Worm (Caenorhabditis elegans) whole organism, young adult: ENCODE measurements around the gene nhr-182.

ENCODE experiments used
- B0035.1 ChIP-seq: sonication (generic microtip); optimal IDR thresholded peaks from 2 replicates; lab custom pipeline; 2016; ENCODE audit warnings: missing genetic modification characterization, mild to moderate bottlenecking, missing compliant biosample characterization, missing genotype, missing genetic modification reagents
- D2030.7 ChIP-seq: fragments of 200-800 bp; sonication (Bioruptor generic); IDR thresholded peaks from 2 replicates; pipeline ENCODE4 v1.3.6; 2022; ENCODE audit warnings: missing genetic modification reagents, missing genetic modification characterization, missing compliant biosample characterization
- F22D6.2 ChIP-seq: sonication (generic microtip); optimal IDR thresholded peaks from 2 replicates; lab custom pipeline; 2016; ENCODE audit warnings: mild to moderate bottlenecking, missing genetic modification characterization, missing compliant biosample characterization
- F39B2.1 ChIP-seq: fragments of 200-800 bp; sonication (Bioruptor generic); IDR thresholded peaks from 2 replicates; pipeline ENCODE4 v1.3.6; 2022; ENCODE audit warnings: missing genetic modification reagents, missing genetic modification characterization, missing compliant biosample characterization
- F57A8.1 ChIP-seq: fragments of 200-800 bp; sonication (Bioruptor generic); optimal IDR thresholded peaks from 2 replicates; lab custom pipeline; 2018; ENCODE audit warnings: mild to moderate bottlenecking, missing genetic modification characterization, moderate library complexity, missing compliant biosample characterization
- T07F8.4 ChIP-seq: sonication (generic microtip); optimal IDR thresholded peaks from 2 replicates; lab custom pipeline; 2016; ENCODE audit warnings: mild to moderate bottlenecking, missing genetic modification characterization, moderate library complexity, missing compliant biosample characterization
- T26A5.8 ChIP-seq: sonication (generic microtip); optimal IDR thresholded peaks from 2 replicates; lab custom pipeline; 2016; ENCODE audit warnings: missing genetic modification characterization, missing compliant biosample characterization
- Y53F4B.3 ChIP-seq: fragments of 200-800 bp; sonication (Bioruptor generic); IDR thresholded peaks from 2 replicates; pipeline ENCODE4 v1.3.6; 2022; ENCODE audit warnings: missing genetic modification reagents, missing genetic modification characterization, missing compliant biosample characterization
- Y53G8AR.9 ChIP-seq: fragments of 200-800 bp; sonication (Bioruptor generic); conservative IDR thresholded peaks from 2 replicates; pipeline ENCODE4 v1.3.6; 2022; ENCODE audit warnings: missing genetic modification reagents, missing genetic modification characterization, missing compliant biosample characterization
- Y79H2A.3 ChIP-seq: fragments of 200-800 bp; sonication (Bioruptor generic); conservative IDR thresholded peaks from 2 replicates; pipeline ENCODE4 v1.3.6; 2022; ENCODE audit warnings: missing genetic modification reagents, missing genetic modification characterization, missing compliant biosample characterization
- akir-1 ChIP-seq: fragments of 200-800 bp; sonication (Bioruptor generic); optimal IDR thresholded peaks from 2 replicates; lab custom pipeline; 2018; ENCODE audit warnings: mild to moderate bottlenecking, missing genetic modification characterization, moderate library complexity, missing compliant biosample characterization
- ama-1 ChIP-seq, 3 experiments: fragments of 150-350 bp in 1 of 3; sonication (generic microtip) in 2 of 3; optimal IDR thresholded peaks; 2 replicates each; lab custom pipeline; 2014 to 2018; ENCODE audit warnings: missing biosample characterization in 2 of 3, missing genetic modification characterization in 2 of 3, missing genetic modification reagents in 2 of 3
- atf-7 ChIP-seq: sonication (generic microtip); optimal IDR thresholded peaks from 2 replicates; lab custom pipeline; 2017; ENCODE audit warnings: mild to moderate bottlenecking, missing genetic modification characterization, missing compliant biosample characterization
- attf-5 ChIP-seq: fragments of 200-800 bp; sonication (Bioruptor generic); optimal IDR thresholded peaks from 2 replicates; lab custom pipeline; 2018; ENCODE audit warnings: mild to moderate bottlenecking, missing genetic modification characterization, missing compliant biosample characterization
- bed-1 ChIP-seq: fragments of 200-800 bp; sonication (Bioruptor generic); IDR thresholded peaks from 2 replicates; pipeline ENCODE4 v1.3.6; 2022; ENCODE audit warnings: missing genetic modification reagents, missing genetic modification characterization, missing compliant biosample characterization
- cebp-1 ChIP-seq, 2 experiments: fragments of 200-800 bp in 1 of 2; sonication (Bioruptor generic) in 1 of 2; sonication (generic microtip) in 1 of 2; IDR thresholded peaks in 1 of 2; optimal IDR thresholded peaks in 1 of 2; 2 replicates each; pipeline versions ENCODE4 v1.3.6 to Lab custom; 2017 to 2022; ENCODE audit warnings: missing compliant biosample characterization in 2 of 2, missing genetic modification characterization in 2 of 2, mild to moderate bottlenecking in 1 of 2, missing genetic modification reagents in 1 of 2, moderate library complexity in 1 of 2
- ceh-58 ChIP-seq: fragments of 200-800 bp; sonication (Bioruptor generic); IDR thresholded peaks from 2 replicates; pipeline ENCODE4 v1.3.6; 2022; ENCODE audit warnings: missing genetic modification characterization, missing compliant biosample characterization
- die-1 ChIP-seq: sonication (generic microtip); optimal IDR thresholded peaks from 2 replicates; lab custom pipeline; 2016; ENCODE audit warnings: missing genotype, mild to moderate bottlenecking, missing genetic modification characterization, missing compliant biosample characterization
- dox-1 ChIP-seq: fragments of 200-800 bp; sonication (Bioruptor generic); IDR thresholded peaks from 2 replicates; pipeline ENCODE4 v1.3.6; 2022; ENCODE audit warnings: missing genetic modification reagents, missing genetic modification characterization, missing compliant biosample characterization
- egl-44 ChIP-seq: fragments of 200-800 bp; sonication (Bioruptor generic); IDR thresholded peaks from 2 replicates; pipeline ENCODE4 v1.3.6; 2022; ENCODE audit warnings: missing genetic modification reagents, missing genetic modification characterization, missing compliant biosample characterization
- ets-4 ChIP-seq: fragments of 200-800 bp; sonication (Bioruptor generic); optimal IDR thresholded peaks from 2 replicates; lab custom pipeline; 2018; ENCODE audit warnings: mild to moderate bottlenecking, missing genetic modification characterization, missing compliant biosample characterization
- hmg-1.2 ChIP-seq: fragments of 200-800 bp; sonication (Bioruptor generic); IDR thresholded peaks from 2 replicates; pipeline ENCODE4 v1.3.6; 2022; ENCODE audit warnings: missing genetic modification reagents, missing genetic modification characterization, missing compliant biosample characterization
- hmg-20 ChIP-seq: fragments of 200-800 bp; sonication (Bioruptor generic); IDR thresholded peaks from 2 replicates; pipeline ENCODE4 v1.3.6; 2022; ENCODE audit warnings: missing genetic modification reagents, missing genetic modification characterization, missing compliant biosample characterization
- hsf-1 ChIP-seq: fragments of 200-800 bp; sonication (Bioruptor generic); IDR thresholded peaks from 2 replicates; pipeline ENCODE4 v1.3.6; 2022; ENCODE audit warnings: missing genetic modification reagents, missing genetic modification characterization, missing compliant biosample characterization
- lag-1 ChIP-seq: fragments of 200-800 bp; sonication (Bioruptor generic); IDR thresholded peaks from 2 replicates; pipeline ENCODE4 v1.3.6; 2022; ENCODE audit warnings: missing genetic modification reagents, missing genetic modification characterization, missing compliant biosample characterization
- let-526 ChIP-seq: fragments of 200-800 bp; sonication (Bioruptor generic); IDR thresholded peaks from 2 replicates; pipeline ENCODE4 v1.3.6; 2022; ENCODE audit warnings: missing genetic modification reagents, missing genetic modification characterization, missing compliant biosample characterization
- let-607 ChIP-seq, 2 experiments: fragments of 200-800 bp in 1 of 2; sonication (Bioruptor generic) in 1 of 2; sonication (generic microtip) in 1 of 2; optimal IDR thresholded peaks; 2 replicates each; lab custom pipeline; 2016 to 2018; ENCODE audit warnings: mild to moderate bottlenecking in 2 of 2, missing compliant biosample characterization in 2 of 2, missing genetic modification characterization in 2 of 2, moderate library complexity in 2 of 2, missing genotype in 1 of 2
- lsy-27 ChIP-seq: sonication (generic microtip); optimal IDR thresholded peaks from 2 replicates; lab custom pipeline; 2017; ENCODE audit warnings: missing genetic modification characterization, mild to moderate bottlenecking, missing compliant biosample characterization, antibody characterized with exemption, missing genotype, borderline replicate concordance; ENCODE audit not compliant: insufficient read depth
- madf-10 ChIP-seq: sonication (generic microtip); optimal IDR thresholded peaks from 2 replicates; lab custom pipeline; 2016; ENCODE audit warnings: mild to moderate bottlenecking, missing genetic modification characterization, missing compliant biosample characterization
- mxl-1 ChIP-seq: sonication (generic microtip); optimal IDR thresholded peaks from 2 replicates; lab custom pipeline; 2016; ENCODE audit warnings: missing genetic modification characterization, missing compliant biosample characterization
- nfyb-1 ChIP-seq: fragments of 200-800 bp; sonication (Bioruptor generic); IDR thresholded peaks from 2 replicates; pipeline ENCODE4 v1.3.6; 2022; ENCODE audit warnings: missing genetic modification reagents, missing genetic modification characterization, missing compliant biosample characterization
- nhr-80 ChIP-seq: sonication (generic microtip); optimal IDR thresholded peaks from 2 replicates; lab custom pipeline; 2016; ENCODE audit warnings: missing genetic modification characterization, missing compliant biosample characterization
- nhr-90 ChIP-seq: sonication (generic microtip); optimal IDR thresholded peaks from 2 replicates; lab custom pipeline; 2016; ENCODE audit warnings: missing genotype, mild to moderate bottlenecking, missing genetic modification characterization, missing compliant biosample characterization
- repo-1 ChIP-seq: sonication (generic microtip); optimal IDR thresholded peaks from 2 replicates; lab custom pipeline; 2017; ENCODE audit warnings: mild to moderate bottlenecking, missing genetic modification characterization, missing compliant biosample characterization
- sdz-38 ChIP-seq: sonication (generic microtip); optimal IDR thresholded peaks from 2 replicates; lab custom pipeline; 2016; ENCODE audit warnings: missing genotype, missing genetic modification characterization, missing compliant biosample characterization
- snpc-1.3 ChIP-seq: sonication (generic microtip); optimal IDR thresholded peaks from 2 replicates; lab custom pipeline; 2017; ENCODE audit warnings: missing genetic modification characterization, mild to moderate bottlenecking, missing compliant biosample characterization, antibody characterized with exemption, moderate library complexity, missing genotype, missing genetic modification reagents; ENCODE audit not compliant: insufficient read depth
- snpc-4 ChIP-seq, 5 experiments: fragments of 150-350 bp in 1 of 5; sonication (generic microtip) in 4 of 5; optimal IDR thresholded peaks; 2 replicates each; lab custom pipeline; 2014 to 2018; ENCODE audit warnings: missing genetic modification characterization in 5 of 5, missing biosample characterization in 3 of 5, antibody characterized with exemption in 2 of 5, mild to moderate bottlenecking in 2 of 5, missing compliant biosample characterization in 2 of 5, missing genotype in 2 of 5, moderate library complexity in 2 of 5, missing genetic modification reagents in 1 of 5
- tbp1 ChIP-seq: fragments of 200-800 bp; sonication (Bioruptor generic); optimal IDR thresholded peaks from 2 replicates; lab custom pipeline; 2018; ENCODE audit warnings: mild to moderate bottlenecking, missing genetic modification characterization, missing compliant biosample characterization
- tlf-1 ChIP-seq: fragments of 200-800 bp; sonication (Bioruptor generic); optimal IDR thresholded peaks from 2 replicates; lab custom pipeline; 2018; ENCODE audit warnings: mild to moderate bottlenecking, missing genetic modification characterization, missing compliant biosample characterization
- unc-130 ChIP-seq: sonication (generic microtip); optimal IDR thresholded peaks from 2 replicates; lab custom pipeline; 2016; ENCODE audit warnings: missing genetic modification reagents, missing genetic modification characterization, missing compliant biosample characterization
- unc-62 ChIP-seq: fragments of 150-350 bp; optimal IDR thresholded peaks from 2 replicates; lab custom pipeline; 2014; ENCODE audit warnings: missing biosample characterization, missing genetic modification reagents, missing genetic modification characterization
- ztf-22 ChIP-seq: fragments of 200-800 bp; sonication (Bioruptor generic); optimal IDR thresholded peaks from 2 replicates; lab custom pipeline; 2018; ENCODE audit warnings: mild to moderate bottlenecking, missing genetic modification characterization, moderate library complexity, missing compliant biosample characterization
- ztf-25 ChIP-seq: fragments of 200-800 bp; sonication (Bioruptor generic); IDR thresholded peaks from 2 replicates; pipeline ENCODE4 v1.3.6; 2022; ENCODE audit warnings: missing genetic modification reagents, missing genetic modification characterization, missing compliant biosample characterization
- ztf-6 ChIP-seq: fragments of 200-800 bp; sonication (Bioruptor generic); IDR thresholded peaks from 2 replicates; pipeline ENCODE4 v1.3.6; 2022; ENCODE audit warnings: missing genetic modification reagents, missing genetic modification characterization, missing compliant biosample characterization

nhr-182 gene

ce11 chrV:2259750-2260149, at the start of gene nhr-182:
nhr-182 (minus strand) TSS chrV:2259927.
- TF ChIP-seq nhr-80 (tag; lab: Kevin White, UChicago) (peak; percentile 14), unc-130 (GFP tag; lab: Kevin White, UChicago) (no peak), ztf-25 (GFP tag; lab: Robert Waterston, UW) (no peak), akir-1 (GFP tag; lab: Kevin White, UChicago) (no peak), F22D6.2 (no peak), ama-1 (optimal IDR thresholded peaks at IDR 0.05; lab: Kevin White, UChicago) (no peak), ama-1 (GFP tag; optimal IDR thresholded peaks at IDR 0.05; lab: Kevin White, UChicago) (no peak), F57A8.1 (GFP tag; lab: Kevin White, UChicago) (no peak), T07F8.4 (tag; lab: Kevin White, UChicago) (no peak), snpc-4 (GFP tag; optimal IDR thresholded peaks at IDR 0.05; lab: Kevin White, UChicago) (no peak), snpc-4 (tag; optimal IDR thresholded peaks at IDR 0.05; lab: Kevin White, UChicago) (no peak), Y79H2A.3 (GFP tag; lab: Robert Waterston, UW) (no peak), B0035.1 (tag; lab: Kevin White, UChicago) (no peak), cebp-1 (GFP tag; IDR thresholded peaks at IDR 0.05; lab: Robert Waterston, UW) (no peak), cebp-1 (tag; optimal IDR thresholded peaks at IDR 0.05; lab: Kevin White, UChicago) (peak; percentile 3), lsy-27 (tag; lab: Kevin White, UChicago) (no peak), tlf-1 (GFP tag; lab: Kevin White, UChicago) (no peak), repo-1 (tag; lab: Kevin White, UChicago) (no peak), attf-5 (peak; percentile 2), Y53F4B.3 (no peak), snpc-1.3 (tag; lab: Kevin White, UChicago) (no peak), hmg-1.2 (GFP tag; lab: Robert Waterston, UW) (peak; percentile 76; the same call in 1 of the 2 replicates)
- TF ChIP-seq, all 124 proteins: peak for 4

ce11 chrV:2308246-2308645, 48.5 kb upstream of the nhr-182 start:
- TF ChIP-seq unc-62 (GFP tag; lab: Kevin White, UChicago) (peak; percentile 10), let-607 (tag; optimal IDR thresholded peaks at IDR 0.05; lab: Kevin White, UChicago) (peak; percentile 70 to 82), tlf-1 (GFP tag; lab: Kevin White, UChicago) (peak; percentile 31), die-1 (tag; lab: Kevin White, UChicago) (no peak), Y79H2A.3 (GFP tag; lab: Robert Waterston, UW) (no peak), sdz-38 (tag; lab: Kevin White, UChicago) (no peak), snpc-4 (GFP tag; optimal IDR thresholded peaks at IDR 0.05; lab: Kevin White, UChicago) (no peak), snpc-4 (tag; optimal IDR thresholded peaks at IDR 0.05; lab: Kevin White, UChicago) (no peak), nhr-90 (tag; lab: Kevin White, UChicago) (peak; percentile 57), F39B2.1 (GFP tag; lab: Robert Waterston, UW) (no peak), F57A8.1 (GFP tag; lab: Kevin White, UChicago) (no peak), madf-10 (tag; lab: Kevin White, UChicago) (peak; percentile 41), Y53G8AR.9 (GFP tag; lab: Robert Waterston, UW) (no peak), nhr-80 (tag; lab: Kevin White, UChicago) (peak; percentile 99), hsf-1 (GFP tag; lab: Robert Waterston, UW) (no peak), hmg-20 (no peak), ceh-58 (GFP tag; lab: Robert Waterston, UW) (no peak), mxl-1 (tag; lab: Kevin White, UChicago) (no peak), ama-1 (optimal IDR thresholded peaks at IDR 0.05; lab: Kevin White, UChicago) (no peak), ama-1 (GFP tag; optimal IDR thresholded peaks at IDR 0.05; lab: Kevin White, UChicago) (no peak), egl-44 (0 out of 2 replicates have a peak, but pooled peaks have one; percentile 36), nfyb-1 (GFP tag; lab: Robert Waterston, UW) (peak; percentile 72), Y53F4B.3 (no peak), T26A5.8 (tag; lab: Kevin White, UChicago) (no peak), ztf-6 (GFP tag; lab: Robert Waterston, UW) (no peak), dox-1 (GFP tag; lab: Robert Waterston, UW) (peak; percentile 73), lag-1 (GFP tag; lab: Robert Waterston, UW) (no peak), D2030.7 (GFP tag; lab: Robert Waterston, UW) (no peak), let-526 (no peak), ztf-22 (peak; percentile 65), bed-1 (no peak), ets-4 (GFP tag; lab: Kevin White, UChicago) (peak; percentile 41), tbp1 (peak; percentile 43), atf-7 (tag; lab: Kevin White, UChicago) (peak; percentile 82)
